Worm (Caenorhabditis elegans) whole organism, L2 larva: Measurements from ENCODE around the gene dpy-28.
"Not testable (repeated sequence)": the region's sequence is repeated elsewhere in the genome, so short reads cannot be mapped to it uniquely, and the experiment has no call there.

Source experiments
- C34F6.9 ChIP-seq: fragments of 150-350 bp; optimal IDR thresholded peaks from 2 replicates; lab custom pipeline; 2014; ENCODE audit warnings: missing biosample characterization, missing genetic modification characterization
- F13H6.1 ChIP-seq: sonication (generic microtip); optimal IDR thresholded peaks from 2 replicates; lab custom pipeline; 2016; ENCODE audit warnings: missing genetic modification characterization, missing compliant biosample characterization
- Y55F3AM.14 ChIP-seq: fragments of 200-800 bp; sonication (Bioruptor generic); optimal IDR thresholded peaks from 2 replicates; lab custom pipeline; 2018; ENCODE audit warnings: mild to moderate bottlenecking, missing genetic modification characterization, missing compliant biosample characterization
- ZK546.5 ChIP-seq: sonication (generic microtip); optimal IDR thresholded peaks from 2 replicates; lab custom pipeline; 2017; ENCODE audit warnings: missing biosample characterization, missing genetic modification characterization
- alr-1 ChIP-seq: fragments of 150-350 bp; optimal IDR thresholded peaks from 2 replicates; lab custom pipeline; 2014; ENCODE audit warnings: missing biosample characterization, missing genetic modification characterization
- aly-2 ChIP-seq: fragments of 150-350 bp; optimal IDR thresholded peaks from 2 replicates; lab custom pipeline; 2014; ENCODE audit warnings: missing biosample characterization, missing genetic modification characterization
- ceh-16 ChIP-seq: fragments of 150-350 bp; optimal IDR thresholded peaks from 2 replicates; lab custom pipeline; 2014; ENCODE audit warnings: missing biosample characterization, missing genetic modification characterization
- ceh-82 ChIP-seq: fragments of 150-350 bp; optimal IDR thresholded peaks from 2 replicates; lab custom pipeline; 2014; ENCODE audit warnings: missing biosample characterization, missing genetic modification characterization
- crh-2 ChIP-seq: sonication (generic microtip); optimal IDR thresholded peaks from 2 replicates; lab custom pipeline; 2017; ENCODE audit warnings: missing biosample characterization, missing genetic modification characterization
- dmd-4 ChIP-seq: sonication (generic microtip); optimal IDR thresholded peaks from 2 replicates; lab custom pipeline; 2017; ENCODE audit warnings: missing biosample characterization, missing genetic modification characterization
- egl-27 ChIP-seq: sonication (generic microtip); optimal IDR thresholded peaks from 3 replicates; lab custom pipeline; 2017; ENCODE audit warnings: missing biosample characterization, missing genetic modification reagents, missing genetic modification characterization
- elt-1 ChIP-seq: fragments of 150-350 bp; optimal IDR thresholded peaks from 2 replicates; lab custom pipeline; 2014; ENCODE audit warnings: missing biosample characterization, missing genetic modification characterization
- elt-3 ChIP-seq: sonication (generic microtip); optimal IDR thresholded peaks from 2 replicates; lab custom pipeline; 2017; ENCODE audit warnings: missing biosample characterization, missing genetic modification characterization
- fos-1 ChIP-seq: fragments of 150-350 bp; optimal IDR thresholded peaks from 2 replicates; lab custom pipeline; 2014; ENCODE audit warnings: missing biosample characterization, missing genetic modification characterization
- gmeb-1 ChIP-seq: fragments of 150-350 bp; optimal IDR thresholded peaks from 2 replicates; lab custom pipeline; 2014; ENCODE audit warnings: missing biosample characterization, missing genetic modification characterization
- lin-11 ChIP-seq: fragments of 150-350 bp; sonication (generic microtip); optimal IDR thresholded peaks from 2 replicates; lab custom pipeline; 2014; ENCODE audit warnings: missing biosample characterization, missing genetic modification characterization, inconsistent platforms, mixed read lengths
- lin-13 ChIP-seq: fragments of 150-350 bp; optimal IDR thresholded peaks from 2 replicates; lab custom pipeline; 2014; ENCODE audit warnings: missing biosample characterization, missing genetic modification reagents, missing genetic modification characterization
- lin-39 ChIP-seq: fragments of 150-350 bp; optimal IDR thresholded peaks from 2 replicates; lab custom pipeline; 2014; ENCODE audit warnings: missing biosample characterization, missing genetic modification reagents, missing genetic modification characterization
- lsy-2 ChIP-seq, 2 experiments: fragments of 150-350 bp in 1 of 2; sonication (generic microtip) in 1 of 2; optimal IDR thresholded peaks; 2 replicates each; lab custom pipeline; 2014 to 2017; ENCODE audit warnings: missing biosample characterization in 2 of 2, missing genetic modification characterization in 2 of 2
- mab-5 ChIP-seq: fragments of 150-350 bp; optimal IDR thresholded peaks from 2 replicates; lab custom pipeline; 2014; ENCODE audit warnings: missing biosample characterization, missing genetic modification characterization
- mbf-1 ChIP-seq: sonication (generic microtip); optimal IDR thresholded peaks from 2 replicates; lab custom pipeline; 2017; ENCODE audit warnings: missing biosample characterization, missing genetic modification characterization
- nhr-10 ChIP-seq: sonication (generic microtip); optimal IDR thresholded peaks from 2 replicates; lab custom pipeline; 2017; ENCODE audit warnings: missing biosample characterization, missing genetic modification characterization
- nhr-11 ChIP-seq: fragments of 150-350 bp; optimal IDR thresholded peaks from 2 replicates; lab custom pipeline; 2014; ENCODE audit warnings: missing biosample characterization, missing genetic modification characterization
- nhr-129 ChIP-seq: fragments of 150-350 bp; optimal IDR thresholded peaks from 2 replicates; lab custom pipeline; 2014; ENCODE audit warnings: missing biosample characterization, missing genetic modification characterization
- nhr-237 ChIP-seq: fragments of 150-350 bp; optimal IDR thresholded peaks from 2 replicates; lab custom pipeline; 2014; ENCODE audit warnings: missing biosample characterization, missing genetic modification characterization
- nhr-25 ChIP-seq: fragments of 150-350 bp; sonication (generic microtip); optimal IDR thresholded peaks from 3 replicates; lab custom pipeline; 2014; ENCODE audit warnings: missing biosample characterization, missing genetic modification characterization
- nhr-77 ChIP-seq: fragments of 150-350 bp; optimal IDR thresholded peaks from 2 replicates; lab custom pipeline; 2014; ENCODE audit warnings: missing biosample characterization, missing genetic modification characterization
- peb-1 ChIP-seq: fragments of 150-350 bp; optimal IDR thresholded peaks from 2 replicates; lab custom pipeline; 2014; ENCODE audit warnings: missing biosample characterization, missing genetic modification characterization
- sma-3 ChIP-seq: sonication (generic microtip); optimal IDR thresholded peaks from 2 replicates; lab custom pipeline; 2016; ENCODE audit warnings: missing genetic modification reagents, missing genetic modification characterization, missing compliant biosample characterization
- sma-9 ChIP-seq, 2 experiments: fragments of 150-350 bp in 1 of 2; sonication (generic microtip) in 1 of 2; optimal IDR thresholded peaks; 2 replicates each; lab custom pipeline; 2014 to 2016; ENCODE audit warnings: missing genetic modification characterization in 2 of 2, mild to moderate bottlenecking in 1 of 2, missing biosample characterization in 1 of 2, missing compliant biosample characterization in 1 of 2, missing genetic modification reagents in 1 of 2, moderate library complexity in 1 of 2
- snpc-4 ChIP-seq: fragments of 150-350 bp; optimal IDR thresholded peaks from 2 replicates; lab custom pipeline; 2014; ENCODE audit warnings: missing biosample characterization, missing genetic modification characterization
- unc-39 ChIP-seq: fragments of 150-350 bp; optimal IDR thresholded peaks from 2 replicates; lab custom pipeline; 2014; ENCODE audit warnings: missing biosample characterization, missing genetic modification characterization
- unc-55 ChIP-seq: fragments of 150-350 bp; sonication (generic microtip); optimal IDR thresholded peaks from 3 replicates; lab custom pipeline; 2014; ENCODE audit warnings: missing biosample characterization, missing genetic modification reagents, missing genetic modification characterization
- ztf-11 ChIP-seq: sonication (generic microtip); optimal IDR thresholded peaks from 2 replicates; lab custom pipeline; 2017; ENCODE audit warnings: missing biosample characterization, missing genetic modification characterization
- ztf-4 ChIP-seq: fragments of 150-350 bp; optimal IDR thresholded peaks from 2 replicates; lab custom pipeline; 2014; ENCODE audit warnings: missing biosample characterization, missing genetic modification characterization

dpy-28 gene

DNA sequence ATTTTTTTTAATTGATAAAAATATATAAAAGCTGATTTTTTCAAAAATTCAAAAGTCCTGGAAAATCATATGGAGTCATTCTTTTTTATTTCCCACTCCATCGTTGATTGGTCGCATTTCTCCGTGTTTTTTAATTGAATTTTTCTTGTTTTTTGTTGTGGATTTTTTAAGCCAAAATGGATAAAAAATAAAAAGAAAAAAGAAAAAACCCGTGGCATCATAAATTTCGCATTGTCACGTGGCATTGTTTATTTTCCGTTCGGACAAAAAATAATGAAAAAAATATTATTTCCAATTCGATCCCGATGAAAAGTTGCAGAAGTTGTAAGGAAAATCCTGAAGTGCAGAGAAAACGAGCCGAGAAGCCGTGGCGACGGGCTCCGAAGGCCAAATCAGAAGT lies 42.7 kb downstream of the dpy-28 start, which contains the start of gene klp-7:
klp-7 (plus strand) TSS at position 301 of the 400 bp plus-strand sequence.
- TF ChIP-seq dmd-4; gmeb-1; F13H6.1 (tag; lab: Kevin White, UChicago): not testable (repeated sequence)

DNA sequence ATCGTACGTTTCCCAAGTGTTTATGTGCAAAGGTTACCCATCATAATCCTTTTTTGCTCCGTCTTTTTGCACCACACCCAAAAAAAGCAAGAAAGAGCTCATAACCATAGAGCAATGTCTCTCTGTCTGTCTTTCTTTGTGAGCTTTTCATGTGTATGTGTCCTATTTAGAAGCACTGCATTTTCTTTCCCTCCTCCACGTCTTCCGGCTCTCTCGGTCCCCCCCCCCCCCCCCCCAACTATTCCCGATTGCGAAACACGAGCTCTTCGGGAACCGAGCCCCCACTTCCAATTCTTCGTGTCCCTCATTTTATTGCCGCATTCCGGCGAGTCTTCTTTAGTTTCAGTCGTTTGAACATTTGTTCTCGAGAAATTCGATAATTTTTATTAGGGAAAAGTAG lies 43.9 kb downstream of the dpy-28 start:
- TF ChIP-seq crh-2 (no peak), elt-1 (tag; lab: Kevin White, UChicago) (no peak), peb-1 (no peak), snpc-4 (tag; lab: Kevin White, UChicago) (no peak), unc-55 (GFP tag; lab: Kevin White, UChicago) (peak; percentile 52), Y55F3AM.14 (GFP tag; lab: Kevin White, UChicago) (no peak)

DNA sequence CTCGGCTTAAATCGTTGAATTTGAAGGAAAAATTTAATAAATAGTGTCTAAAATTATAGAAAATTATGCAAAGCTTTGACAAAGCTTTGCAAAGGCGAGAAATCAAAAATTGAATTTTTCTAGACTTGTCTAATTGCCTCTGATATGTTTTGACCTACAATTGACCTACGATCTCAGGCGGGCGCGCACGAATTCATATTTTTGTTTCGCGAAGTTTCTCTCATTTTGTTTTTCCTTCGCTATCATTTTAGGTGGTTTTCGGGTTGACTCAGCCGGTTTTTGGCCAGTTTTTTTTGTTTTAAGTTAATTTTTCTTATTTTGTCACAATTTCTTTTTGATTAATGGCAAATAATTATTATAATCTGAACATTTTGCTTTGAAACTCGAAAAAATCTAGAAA lies 44.3 kb downstream of the dpy-28 start:
- TF ChIP-seq egl-27 (tag; lab: Kevin White, UChicago), result no peak
- no peak for TF ChIP-seq ztf-4
- TF ChIP-seq crh-2, result no peak
- no peak for TF ChIP-seq nhr-25
- TF ChIP-seq ceh-16 (tag; lab: Kevin White, UChicago), result no peak
- TF ChIP-seq nhr-129, result no peak
- TF ChIP-seq lin-13 (GFP tag; lab: Kevin White, UChicago), result no peak
- TF ChIP-seq unc-55 (GFP tag; lab: Kevin White, UChicago), result no peak
- TF ChIP-seq nhr-11 (tag; lab: Kevin White, UChicago), result no peak
- TF ChIP-seq aly-2 (tag; lab: Kevin White, UChicago), result no peak
- TF ChIP-seq mbf-1 (tag; lab: Kevin White, UChicago), result no peak
- no peak for TF ChIP-seq ztf-11
- no peak for TF ChIP-seq elt-3 (tag; lab: Kevin White, UChicago)
- TF ChIP-seq lin-39, result no peak
- no peak for TF ChIP-seq mab-5

DNA sequence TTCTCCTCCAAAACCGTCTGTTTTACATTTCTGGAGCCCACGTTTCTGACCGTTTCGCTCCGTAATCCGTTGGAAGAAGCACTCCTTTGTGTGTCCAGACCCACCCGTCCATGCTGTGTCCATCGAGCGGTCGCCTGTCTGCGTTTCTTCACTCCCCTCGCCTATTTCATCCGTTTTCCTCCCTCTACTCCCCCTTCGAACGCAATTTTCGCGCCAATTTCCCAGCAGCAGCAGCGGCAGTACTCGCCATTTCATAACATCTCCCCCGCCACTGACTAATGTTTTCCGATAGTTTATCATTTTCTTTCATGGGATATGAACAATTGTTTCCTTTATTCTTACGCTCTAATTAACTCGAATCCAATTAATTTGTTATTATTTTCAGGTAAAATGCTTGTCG lies 45.0 kb downstream of the dpy-28 start:
- no peak for TF ChIP-seq alr-1 (tag; lab: Kevin White, UChicago)
- TF ChIP-seq fos-1, result peak; percentile 31
- TF ChIP-seq nhr-129, result peak; percentile 51
- no peak for TF ChIP-seq gmeb-1
- peak; percentile 51 for TF ChIP-seq C34F6.9 (tag; lab: Kevin White, UChicago)
- TF ChIP-seq aly-2 (tag; lab: Kevin White, UChicago), result no peak
- no peak for TF ChIP-seq nhr-77
- no peak for TF ChIP-seq nhr-10 (tag; lab: Kevin White, UChicago)
- TF ChIP-seq nhr-237, result no peak
- peak in 1 of 2 experiments; percentile 31 for TF ChIP-seq lsy-2 (tag; optimal IDR thresholded peaks at IDR 0.05; lab: Kevin White, UChicago)
- no peak for TF ChIP-seq sma-3 (GFP tag; lab: Kevin White, UChicago)
- TF ChIP-seq ZK546.5 (tag; lab: Kevin White, UChicago), result no peak
- no peak for TF ChIP-seq unc-39 (tag; lab: Kevin White, UChicago)
- TF ChIP-seq ceh-82, result no peak
- TF ChIP-seq ztf-4, result peak; percentile 5
- peak; percentile 21 for TF ChIP-seq F13H6.1 (tag; lab: Kevin White, UChicago)
- peak; percentile 9 for TF ChIP-seq sma-9 (GFP tag; optimal IDR thresholded peaks at IDR 0.05; lab: Kevin White, UChicago)
- no peak for TF ChIP-seq sma-9 (tag; optimal IDR thresholded peaks at IDR 0.05; lab: Kevin White, UChicago)
- peak; percentile 57 for TF ChIP-seq unc-55 (GFP tag; lab: Kevin White, UChicago)
- TF ChIP-seq, all 48 proteins: peak for 8

DNA sequence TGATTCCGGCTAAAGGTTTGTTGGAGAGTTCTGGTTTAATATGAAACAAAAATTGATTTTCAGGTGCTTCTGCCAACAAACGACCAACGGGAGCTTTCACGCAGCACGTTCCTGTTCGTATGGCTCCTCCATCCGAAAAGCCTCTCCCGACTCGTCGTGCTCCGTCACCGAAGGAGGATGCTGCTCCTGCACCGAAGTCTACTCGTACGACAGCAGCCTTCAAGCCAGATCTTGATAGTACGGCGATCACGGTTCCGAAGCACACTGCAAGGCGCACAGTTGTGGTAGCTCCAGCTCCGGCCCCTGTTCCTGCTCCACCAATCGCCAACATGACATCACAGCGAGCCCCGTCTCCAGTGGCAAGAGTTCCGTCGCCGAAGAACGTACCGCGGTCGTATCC lies 45.9 kb downstream of the dpy-28 start:
- TF ChIP-seq C34F6.9 (tag; lab: Kevin White, UChicago), result no peak
- TF ChIP-seq F13H6.1 (tag; lab: Kevin White, UChicago), result no peak
- TF ChIP-seq ceh-16 (tag; lab: Kevin White, UChicago), result no peak
- TF ChIP-seq lin-39, result no peak
- TF ChIP-seq sma-9 (GFP tag; optimal IDR thresholded peaks at IDR 0.05; lab: Kevin White, UChicago), result no peak
- no peak for TF ChIP-seq sma-9 (tag; optimal IDR thresholded peaks at IDR 0.05; lab: Kevin White, UChicago)
- TF ChIP-seq lin-11 (tag; lab: Kevin White, UChicago), result no peak
- no peak for TF ChIP-seq peb-1
- TF ChIP-seq, all 48 proteins: peak for 0
